Fruit fly (Drosophila melanogaster): ENCODE measurements around the gene CG1677.

dm6 chrX:7308794-7309193 lies 96.8 kb downstream of the CG1677 start:
- TF ChIP-seq pan (optimal IDR thresholded peaks at IDR 0.05) (no peak), usp (GFP tag; optimal IDR thresholded peaks at IDR 0.05) (no peak), Dfd (GFP tag; optimal IDR thresholded peaks at IDR 0.05) (no peak), Jra (GFP tag; optimal IDR thresholded peaks at IDR 0.05) (no peak), CrebA (GFP tag; optimal IDR thresholded peaks at IDR 0.05; ENCODE audit: borderline replicate concordance) (no peak), OdsH (GFP tag; optimal IDR thresholded peaks at IDR 0.05) (no peak), tai (GFP tag; optimal IDR thresholded peaks at IDR 0.05) (no peak), h (GFP tag; optimal IDR thresholded peaks at IDR 0.05) (no peak), Vsx2 (GFP tag; optimal IDR thresholded peaks at IDR 0.05; ENCODE audit: partially characterized antibody) (no peak), br (GFP tag; optimal IDR thresholded peaks at IDR 0.05) (no peak)

All from whole organism, wandering third instar larva.